Fruit fly (Drosophila melanogaster): Measurements from ENCODE around the gene CG43796.

- TF ChIP-seq Dll (optimal IDR thresholded peaks at IDR 0.05) (no peak), psq (optimal IDR thresholded peaks at IDR 0.05) (no peak), pan (optimal IDR thresholded peaks at IDR 0.05) (no peak), usp (GFP tag; optimal IDR thresholded peaks at IDR 0.05) (no peak), CG8478 (optimal IDR thresholded peaks at IDR 0.05) (no peak), EcR (GFP tag; optimal IDR thresholded peaks at IDR 0.05) (no peak)
These were observed 48.0 kb downstream of the CG43796 start for dm6 chr2L:8530189-8530588.

Data from whole organism.